Worm (Caenorhabditis elegans) whole organism, L2 larva: ENCODE data around the gene F26F12.8.

Experiments
- C34F6.9 ChIP-seq: fragments of 150-350 bp; optimal IDR thresholded peaks from 2 replicates; lab custom pipeline; 2014; ENCODE audit warnings: missing biosample characterization, missing genetic modification characterization
- F13H6.1 ChIP-seq: sonication (generic microtip); optimal IDR thresholded peaks from 2 replicates; lab custom pipeline; 2016; ENCODE audit warnings: missing genetic modification characterization, missing compliant biosample characterization
- R02D3.7 ChIP-seq: fragments of 150-350 bp; optimal IDR thresholded peaks from 2 replicates; lab custom pipeline; 2014; ENCODE audit warnings: missing biosample characterization, missing genetic modification characterization
- Y55F3AM.14 ChIP-seq: fragments of 200-800 bp; sonication (Bioruptor generic); optimal IDR thresholded peaks from 2 replicates; lab custom pipeline; 2018; ENCODE audit warnings: mild to moderate bottlenecking, missing genetic modification characterization, missing compliant biosample characterization
- ZK546.5 ChIP-seq: sonication (generic microtip); optimal IDR thresholded peaks from 2 replicates; lab custom pipeline; 2017; ENCODE audit warnings: missing biosample characterization, missing genetic modification characterization
- alr-1 ChIP-seq: fragments of 150-350 bp; optimal IDR thresholded peaks from 2 replicates; lab custom pipeline; 2014; ENCODE audit warnings: missing biosample characterization, missing genetic modification characterization
- aly-2 ChIP-seq: fragments of 150-350 bp; optimal IDR thresholded peaks from 2 replicates; lab custom pipeline; 2014; ENCODE audit warnings: missing biosample characterization, missing genetic modification characterization
- ama-1 ChIP-seq: fragments of 150-350 bp; optimal IDR thresholded peaks from 2 replicates; lab custom pipeline; 2018; ENCODE audit warnings: inconsistent platforms
- blmp-1 ChIP-seq: sonication (generic microtip); optimal IDR thresholded peaks from 2 replicates; lab custom pipeline; 2017; ENCODE audit warnings: missing genetic modification characterization, mild to moderate bottlenecking, missing compliant biosample characterization, antibody characterized with exemption, moderate library complexity; ENCODE audit not compliant: insufficient read depth
- ceh-16 ChIP-seq: fragments of 150-350 bp; optimal IDR thresholded peaks from 2 replicates; lab custom pipeline; 2014; ENCODE audit warnings: missing biosample characterization, missing genetic modification characterization
- ceh-82 ChIP-seq: fragments of 150-350 bp; optimal IDR thresholded peaks from 2 replicates; lab custom pipeline; 2014; ENCODE audit warnings: missing biosample characterization, missing genetic modification characterization
- crh-2 ChIP-seq: sonication (generic microtip); optimal IDR thresholded peaks from 2 replicates; lab custom pipeline; 2017; ENCODE audit warnings: missing biosample characterization, missing genetic modification characterization
- dmd-4 ChIP-seq: sonication (generic microtip); optimal IDR thresholded peaks from 2 replicates; lab custom pipeline; 2017; ENCODE audit warnings: missing biosample characterization, missing genetic modification characterization
- egl-27 ChIP-seq: sonication (generic microtip); optimal IDR thresholded peaks from 3 replicates; lab custom pipeline; 2017; ENCODE audit warnings: missing biosample characterization, missing genetic modification reagents, missing genetic modification characterization
- elt-1 ChIP-seq: fragments of 150-350 bp; optimal IDR thresholded peaks from 2 replicates; lab custom pipeline; 2014; ENCODE audit warnings: missing biosample characterization, missing genetic modification characterization
- elt-3 ChIP-seq: sonication (generic microtip); optimal IDR thresholded peaks from 2 replicates; lab custom pipeline; 2017; ENCODE audit warnings: missing biosample characterization, missing genetic modification characterization
- fos-1 ChIP-seq: fragments of 150-350 bp; optimal IDR thresholded peaks from 2 replicates; lab custom pipeline; 2014; ENCODE audit warnings: missing biosample characterization, missing genetic modification characterization
- lin-11 ChIP-seq: fragments of 150-350 bp; sonication (generic microtip); optimal IDR thresholded peaks from 2 replicates; lab custom pipeline; 2014; ENCODE audit warnings: missing biosample characterization, missing genetic modification characterization, inconsistent platforms, mixed read lengths
- lin-13 ChIP-seq: fragments of 150-350 bp; optimal IDR thresholded peaks from 2 replicates; lab custom pipeline; 2014; ENCODE audit warnings: missing biosample characterization, missing genetic modification reagents, missing genetic modification characterization
- lin-39 ChIP-seq: fragments of 150-350 bp; optimal IDR thresholded peaks from 2 replicates; lab custom pipeline; 2014; ENCODE audit warnings: missing biosample characterization, missing genetic modification reagents, missing genetic modification characterization
- lsy-2 ChIP-seq, 2 experiments: fragments of 150-350 bp in 1 of 2; sonication (generic microtip) in 1 of 2; optimal IDR thresholded peaks; 2 replicates each; lab custom pipeline; 2014 to 2017; ENCODE audit warnings: missing biosample characterization in 2 of 2, missing genetic modification characterization in 2 of 2
- mab-5 ChIP-seq: fragments of 150-350 bp; optimal IDR thresholded peaks from 2 replicates; lab custom pipeline; 2014; ENCODE audit warnings: missing biosample characterization, missing genetic modification characterization
- mbf-1 ChIP-seq: sonication (generic microtip); optimal IDR thresholded peaks from 2 replicates; lab custom pipeline; 2017; ENCODE audit warnings: missing biosample characterization, missing genetic modification characterization
- mdl-1 ChIP-seq, 2 experiments: fragments of 150-350 bp in 1 of 2; sonication (generic microtip) in 1 of 2; optimal IDR thresholded peaks; 2 replicates each; lab custom pipeline; 2017; ENCODE audit warnings: missing biosample characterization in 2 of 2, missing genetic modification characterization in 2 of 2
- nhr-10 ChIP-seq: sonication (generic microtip); optimal IDR thresholded peaks from 2 replicates; lab custom pipeline; 2017; ENCODE audit warnings: missing biosample characterization, missing genetic modification characterization
- nhr-11 ChIP-seq: fragments of 150-350 bp; optimal IDR thresholded peaks from 2 replicates; lab custom pipeline; 2014; ENCODE audit warnings: missing biosample characterization, missing genetic modification characterization
- nhr-12 ChIP-seq: fragments of 150-350 bp; optimal IDR thresholded peaks from 2 replicates; lab custom pipeline; 2014; ENCODE audit warnings: missing biosample characterization, missing genetic modification characterization
- nhr-129 ChIP-seq: fragments of 150-350 bp; optimal IDR thresholded peaks from 2 replicates; lab custom pipeline; 2014; ENCODE audit warnings: missing biosample characterization, missing genetic modification characterization
- nhr-21 ChIP-seq: fragments of 150-350 bp; optimal IDR thresholded peaks from 2 replicates; lab custom pipeline; 2014; ENCODE audit warnings: missing biosample characterization, missing genetic modification characterization
- nhr-23 ChIP-seq: fragments of 150-350 bp; optimal IDR thresholded peaks from 2 replicates; lab custom pipeline; 2014; ENCODE audit warnings: missing biosample characterization, missing genetic modification reagents, missing genetic modification characterization
- nhr-237 ChIP-seq: fragments of 150-350 bp; optimal IDR thresholded peaks from 2 replicates; lab custom pipeline; 2014; ENCODE audit warnings: missing biosample characterization, missing genetic modification characterization
- nhr-6 ChIP-seq: fragments of 150-350 bp; optimal IDR thresholded peaks from 2 replicates; lab custom pipeline; 2014; ENCODE audit warnings: missing biosample characterization, missing genetic modification characterization
- nhr-77 ChIP-seq: fragments of 150-350 bp; optimal IDR thresholded peaks from 2 replicates; lab custom pipeline; 2014; ENCODE audit warnings: missing biosample characterization, missing genetic modification characterization
- peb-1 ChIP-seq: fragments of 150-350 bp; optimal IDR thresholded peaks from 2 replicates; lab custom pipeline; 2014; ENCODE audit warnings: missing biosample characterization, missing genetic modification characterization
- sem-4 ChIP-seq: fragments of 150-350 bp; optimal IDR thresholded peaks from 2 replicates; lab custom pipeline; 2014; ENCODE audit warnings: missing biosample characterization, missing genetic modification reagents, missing genetic modification characterization
- skn-1 ChIP-seq: sonication (generic microtip); optimal IDR thresholded peaks from 2 replicates; lab custom pipeline; 2017; ENCODE audit warnings: missing biosample characterization, missing genetic modification characterization
- sma-3 ChIP-seq: sonication (generic microtip); optimal IDR thresholded peaks from 2 replicates; lab custom pipeline; 2016; ENCODE audit warnings: missing genetic modification reagents, missing genetic modification characterization, missing compliant biosample characterization
- sma-9 ChIP-seq, 2 experiments: fragments of 150-350 bp in 1 of 2; sonication (generic microtip) in 1 of 2; optimal IDR thresholded peaks; 2 replicates each; lab custom pipeline; 2014 to 2016; ENCODE audit warnings: missing genetic modification characterization in 2 of 2, mild to moderate bottlenecking in 1 of 2, missing biosample characterization in 1 of 2, missing compliant biosample characterization in 1 of 2, missing genetic modification reagents in 1 of 2, moderate library complexity in 1 of 2
- unc-39 ChIP-seq: fragments of 150-350 bp; optimal IDR thresholded peaks from 2 replicates; lab custom pipeline; 2014; ENCODE audit warnings: missing biosample characterization, missing genetic modification characterization
- zag-1 ChIP-seq: fragments of 150-350 bp; optimal IDR thresholded peaks from 2 replicates; lab custom pipeline; 2014; ENCODE audit warnings: missing biosample characterization, missing genetic modification characterization
- ztf-1 ChIP-seq: fragments of 200-800 bp; sonication (Bioruptor generic); conservative IDR thresholded peaks from 2 replicates; pipeline ENCODE4 v1.3.6; 2022; ENCODE audit warnings: missing genetic modification characterization, missing compliant biosample characterization
- ztf-11 ChIP-seq: sonication (generic microtip); optimal IDR thresholded peaks from 2 replicates; lab custom pipeline; 2017; ENCODE audit warnings: missing biosample characterization, missing genetic modification characterization
- ztf-4 ChIP-seq: fragments of 150-350 bp; optimal IDR thresholded peaks from 2 replicates; lab custom pipeline; 2014; ENCODE audit warnings: missing biosample characterization, missing genetic modification characterization

Gene F26F12.8

DNA sequence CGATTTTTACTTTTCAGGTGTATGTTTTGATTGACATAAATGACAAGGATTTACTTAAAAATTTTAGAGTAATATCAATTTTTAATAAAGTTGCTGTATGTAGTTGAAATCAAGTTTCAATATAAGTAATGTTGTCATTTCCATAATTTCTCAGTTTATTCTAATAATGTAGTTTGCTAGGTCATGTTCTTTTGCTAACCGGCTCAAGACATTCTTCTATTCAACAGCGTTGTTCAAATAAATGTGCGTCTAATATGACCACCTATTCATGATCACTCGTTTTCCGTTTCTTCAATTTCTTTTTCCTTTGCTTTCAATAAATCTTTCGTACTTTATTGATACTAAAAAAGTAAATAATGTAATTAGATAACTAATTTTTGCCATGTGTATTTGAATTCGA is 17.7 kb upstream of the F26F12.8 start, which contains the start of gene C02G6.3:
TSS of gene C02G6.3 (plus strand) at position 301 of the 400 bp plus-strand sequence.
- TF ChIP-seq aly-2 (tag; lab: Kevin White, UChicago) (no peak), alr-1 (tag; lab: Kevin White, UChicago) (no peak), lsy-2 (tag; optimal IDR thresholded peaks at IDR 0.05; lab: Kevin White, UChicago) (no peak), R02D3.7 (no peak), ceh-16 (tag; lab: Kevin White, UChicago) (no peak), nhr-11 (no peak), lin-11 (no peak), dmd-4 (tag; lab: Kevin White, UChicago) (no peak), nhr-237 (tag; lab: Kevin White, UChicago) (no peak), elt-1 (no peak)

DNA sequence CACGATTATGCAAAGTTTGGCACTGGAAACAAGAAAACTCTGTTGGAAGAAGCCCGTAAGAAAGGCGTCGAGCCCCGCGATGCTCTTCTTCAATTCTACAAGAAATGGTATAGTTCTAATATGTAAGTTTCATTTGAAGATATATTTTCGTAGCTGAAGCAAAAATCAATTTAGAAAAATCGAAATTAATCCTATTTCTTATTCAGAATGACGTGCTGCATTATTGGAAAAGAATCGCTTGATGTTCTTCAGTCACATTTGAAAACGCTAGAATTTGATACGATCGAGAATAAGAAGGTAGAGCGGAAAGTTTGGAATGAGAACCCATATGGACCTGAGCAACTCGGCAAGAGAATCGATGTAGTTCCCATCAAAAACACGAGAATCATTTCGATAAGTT is 14.6 kb upstream of the F26F12.8 start:
- TF ChIP-seq ztf-11 (tag; lab: Kevin White, UChicago) = no peak
- no peak for TF ChIP-seq Y55F3AM.14
- no peak for TF ChIP-seq nhr-12 (tag; lab: Kevin White, UChicago)
- no peak for TF ChIP-seq nhr-129
- no peak for TF ChIP-seq nhr-11
- TF ChIP-seq ztf-1 = no peak
- TF ChIP-seq F13H6.1 (tag; lab: Kevin White, UChicago) = no peak
- no peak for TF ChIP-seq egl-27 (tag; lab: Kevin White, UChicago)
- no peak for TF ChIP-seq lsy-2 (tag; optimal IDR thresholded peaks at IDR 0.05; lab: Kevin White, UChicago)
- TF ChIP-seq elt-1 = no peak

DNA sequence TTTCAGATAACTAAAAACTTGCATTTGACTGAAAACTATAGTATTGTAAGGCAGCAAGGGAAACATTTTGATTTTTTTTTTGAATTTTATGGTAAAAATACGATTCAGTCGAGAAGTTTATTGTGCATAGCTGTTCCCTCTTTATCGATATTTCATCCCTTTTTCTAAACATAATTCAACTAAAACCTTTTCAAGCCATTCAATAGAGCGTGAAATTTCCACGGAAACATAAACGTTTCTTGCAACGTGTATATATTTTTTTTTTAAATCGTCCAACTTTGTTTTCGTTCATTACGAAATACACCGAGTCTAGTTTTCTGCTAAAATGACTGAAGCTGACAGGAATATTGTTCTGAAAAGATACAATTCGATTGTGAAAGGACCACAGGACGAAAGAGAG is 9.4 kb upstream of the F26F12.8 start, which contains the start of gene C02G6.2:
TSS of gene C02G6.2 (plus strand) at position 301 of the 400 bp plus-strand sequence.
- TF ChIP-seq blmp-1 (tag; lab: Kevin White, UChicago) = no peak
- no peak for TF ChIP-seq ztf-1
- TF ChIP-seq crh-2 (tag; lab: Kevin White, UChicago) = no peak
- no peak for TF ChIP-seq F13H6.1 (tag; lab: Kevin White, UChicago)
- TF ChIP-seq nhr-21 (tag; lab: Kevin White, UChicago) = no peak
- TF ChIP-seq nhr-77 (tag; lab: Kevin White, UChicago) = no peak
- TF ChIP-seq ceh-16 (tag; lab: Kevin White, UChicago) = no peak
- TF ChIP-seq ceh-82 = no peak
- no peak for TF ChIP-seq elt-3 (tag; lab: Kevin White, UChicago)
- TF ChIP-seq elt-1 = no peak
- no peak for TF ChIP-seq nhr-11

DNA sequence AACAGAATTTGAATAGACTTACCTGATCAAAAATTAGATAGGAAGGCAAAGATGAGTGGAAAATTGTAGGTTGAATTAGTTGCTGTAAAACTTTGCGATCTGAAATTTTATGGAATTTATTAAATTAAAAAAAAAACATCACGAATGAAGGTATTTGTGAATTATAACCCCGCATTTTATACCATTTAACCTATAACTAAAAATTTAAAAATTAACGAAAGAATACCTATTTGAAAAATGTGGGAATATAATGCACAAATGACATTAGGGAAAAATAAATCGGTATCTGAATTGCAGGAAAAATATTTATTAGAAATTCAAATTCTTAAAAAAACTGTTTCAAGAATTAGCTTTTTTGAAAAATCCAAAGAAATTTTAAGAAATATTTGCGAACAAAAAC is 6.9 kb upstream of the F26F12.8 start, which contains the start of gene F26F12.4:
TSS of gene F26F12.4 (minus strand) at position 101 of the 400 bp plus-strand sequence.
- TF ChIP-seq ztf-11 (tag; lab: Kevin White, UChicago) = no peak
- no peak for TF ChIP-seq elt-3 (tag; lab: Kevin White, UChicago)
- no peak for TF ChIP-seq nhr-12 (tag; lab: Kevin White, UChicago)
- TF ChIP-seq alr-1 (tag; lab: Kevin White, UChicago) = no peak
- no peak for TF ChIP-seq mdl-1 (tag; optimal IDR thresholded peaks at IDR 0.05; lab: Kevin White, UChicago)
- no peak for TF ChIP-seq lin-11
- no peak for TF ChIP-seq ZK546.5
- no peak for TF ChIP-seq nhr-77 (tag; lab: Kevin White, UChicago)
- TF ChIP-seq nhr-237 (tag; lab: Kevin White, UChicago) = no peak
- TF ChIP-seq mbf-1 = no peak
- TF ChIP-seq C34F6.9 (tag; lab: Kevin White, UChicago) = no peak
- no peak for TF ChIP-seq nhr-23
- no peak for TF ChIP-seq Y55F3AM.14
- no peak for TF ChIP-seq zag-1
- no peak for TF ChIP-seq ama-1
- TF ChIP-seq elt-1 = no peak
- no peak for TF ChIP-seq unc-39 (tag; lab: Kevin White, UChicago)
- no peak for TF ChIP-seq nhr-6
- no peak for TF ChIP-seq fos-1 (tag; lab: Kevin White, UChicago)
- no peak for TF ChIP-seq ceh-82

DNA sequence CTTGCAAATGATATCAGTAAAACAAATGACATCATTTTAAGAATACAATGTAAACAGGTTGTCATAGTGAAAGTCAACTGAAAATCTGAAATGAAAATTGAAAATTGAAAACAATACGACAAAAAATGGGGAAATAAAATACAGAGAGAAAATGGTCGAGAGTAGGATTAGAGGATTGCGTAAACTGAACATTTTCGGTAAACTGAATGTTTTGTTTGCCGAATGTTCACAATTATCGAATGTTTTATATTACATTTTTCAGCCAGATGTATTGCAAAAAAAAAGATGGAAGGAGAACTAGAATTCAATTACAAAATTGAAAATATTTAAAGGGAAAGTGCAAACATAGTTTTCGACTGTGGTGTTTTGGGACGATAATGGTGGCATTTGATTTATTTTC is 2.8 kb upstream of the F26F12.8 start, which contains the start of gene F26F12.5:
TSS of gene F26F12.5 (minus strand) at position 101 of the 400 bp plus-strand sequence.
- TF ChIP-seq ceh-16 (tag; lab: Kevin White, UChicago) = no peak
- TF ChIP-seq zag-1 = no peak
- no peak for TF ChIP-seq mab-5 (tag; lab: Kevin White, UChicago)
- no peak for TF ChIP-seq fos-1 (tag; lab: Kevin White, UChicago)

DNA sequence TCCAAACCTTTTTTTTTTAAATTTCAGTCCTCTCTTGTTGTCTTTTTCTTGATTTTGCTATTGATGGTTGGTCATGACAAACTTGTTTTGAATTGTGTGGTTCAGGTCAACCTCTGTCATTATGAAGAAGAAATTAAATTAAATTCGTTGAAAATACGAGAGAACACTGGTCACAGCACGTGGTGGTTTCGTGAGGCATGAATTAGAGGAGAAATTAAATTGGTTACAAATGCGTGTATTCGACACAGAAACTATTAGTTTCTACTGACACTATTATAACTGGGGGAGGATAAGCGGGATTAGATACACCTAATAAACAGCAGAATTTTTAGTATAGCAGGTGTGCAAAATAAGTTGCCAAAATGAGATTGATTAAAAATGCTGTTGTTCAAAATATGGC is 10.2 kb downstream of the F26F12.8 start:
- no peak for TF ChIP-seq sma-3 (GFP tag; lab: Kevin White, UChicago)
- no peak for TF ChIP-seq mab-5 (tag; lab: Kevin White, UChicago)
- TF ChIP-seq ztf-4 (tag; lab: Kevin White, UChicago) = no peak
- no peak for TF ChIP-seq peb-1 (tag; lab: Kevin White, UChicago)
- no peak for TF ChIP-seq nhr-10 (tag; lab: Kevin White, UChicago)
- TF ChIP-seq skn-1 (tag; lab: Kevin White, UChicago) = no peak
- TF ChIP-seq lin-13 (GFP tag; lab: Kevin White, UChicago) = no peak
- TF ChIP-seq sem-4 (tag; lab: Kevin White, UChicago) = no peak
- no peak for TF ChIP-seq dmd-4 (tag; lab: Kevin White, UChicago)
- TF ChIP-seq sma-9 (GFP tag; optimal IDR thresholded peaks at IDR 0.05; lab: Kevin White, UChicago) = no peak
- TF ChIP-seq sma-9 (tag; optimal IDR thresholded peaks at IDR 0.05; lab: Kevin White, UChicago) = no peak
- no peak for TF ChIP-seq ama-1
- TF ChIP-seq nhr-12 (tag; lab: Kevin White, UChicago) = no peak
- TF ChIP-seq Y55F3AM.14 = no peak
- TF ChIP-seq nhr-237 (tag; lab: Kevin White, UChicago) = no peak
- TF ChIP-seq ZK546.5 = no peak
- TF ChIP-seq lin-39 (tag; lab: Kevin White, UChicago) = no peak
- TF ChIP-seq nhr-6 = no peak
- TF ChIP-seq nhr-23 = no peak
